Worm (Caenorhabditis elegans) whole organism, early embryonic: ENCODE measurements around the gene F13E9.9.

Experiments
- B0310.2 ChIP-seq: sonication (generic microtip); optimal IDR thresholded peaks from 2 replicates; lab custom pipeline; 2016; ENCODE audit warnings: mild to moderate bottlenecking, missing genetic modification characterization, missing compliant biosample characterization
- F13C5.2 ChIP-seq: sonication (generic microtip); optimal IDR thresholded peaks from 2 replicates; lab custom pipeline; 2017; ENCODE audit warnings: mild to moderate bottlenecking, missing genetic modification characterization, inconsistent platforms, missing compliant biosample characterization
- aly-1 ChIP-seq: sonication (generic microtip); optimal IDR thresholded peaks from 2 replicates; lab custom pipeline; 2016; ENCODE audit warnings: missing genetic modification characterization, missing compliant biosample characterization
- ama-1 ChIP-seq: fragments of 150-350 bp; optimal IDR thresholded peaks from 2 replicates; lab custom pipeline; 2014
- ceh-13 ChIP-seq: fragments of 200-800 bp; sonication (Bioruptor generic); optimal IDR thresholded peaks from 2 replicates; lab custom pipeline; 2018; ENCODE audit warnings: mild to moderate bottlenecking, missing genetic modification characterization, missing compliant biosample characterization
- ceh-36 ChIP-seq: sonication (generic microtip); optimal IDR thresholded peaks from 2 replicates; lab custom pipeline; 2016; ENCODE audit warnings: missing genetic modification characterization, inconsistent platforms, missing compliant biosample characterization
- ets-7 ChIP-seq: sonication (generic microtip); optimal IDR thresholded peaks from 2 replicates; lab custom pipeline; 2016; ENCODE audit warnings: missing genotype, missing genetic modification characterization, missing compliant biosample characterization
- flt-1 ChIP-seq: fragments of 200-800 bp; sonication (Bioruptor generic); IDR thresholded peaks from 2 replicates; pipeline ENCODE4 v1.3.6; 2022; ENCODE audit warnings: missing genetic modification characterization, missing compliant biosample characterization
- hmbx-1 ChIP-seq: sonication (generic microtip); optimal IDR thresholded peaks from 2 replicates; lab custom pipeline; 2016; ENCODE audit warnings: mild to moderate bottlenecking, missing genetic modification characterization, missing compliant biosample characterization
- hmg-4 ChIP-seq: fragments of 200-800 bp; sonication (Bioruptor generic); optimal IDR thresholded peaks from 2 replicates; lab custom pipeline; 2018; ENCODE audit warnings: mild to moderate bottlenecking, missing genetic modification characterization, missing compliant biosample characterization
- hnd-1 ChIP-seq: sonication (generic microtip); optimal IDR thresholded peaks from 2 replicates; lab custom pipeline; 2016; ENCODE audit warnings: missing genetic modification characterization, missing compliant biosample characterization
- pes-1 ChIP-seq: fragments of 200-800 bp; sonication (Bioruptor generic); IDR thresholded peaks from 2 replicates; pipeline ENCODE4 v1.3.6; 2022; ENCODE audit warnings: missing genetic modification reagents, missing genetic modification characterization, missing compliant biosample characterization
- scrt-1 ChIP-seq: fragments of 200-800 bp; sonication (Bioruptor generic); IDR thresholded peaks from 2 replicates; pipeline ENCODE4 v1.3.6; 2022; ENCODE audit warnings: missing genetic modification characterization, missing compliant biosample characterization
- sea-1 ChIP-seq: fragments of 200-800 bp; sonication (Bioruptor generic); conservative IDR thresholded peaks from 2 replicates; pipeline ENCODE4 v1.3.6; 2022; ENCODE audit warnings: missing genetic modification characterization, missing compliant biosample characterization
- tbx-11 ChIP-seq: fragments of 200-800 bp; sonication (Bioruptor generic); IDR thresholded peaks from 2 replicates; pipeline ENCODE4 v1.3.6; 2022; ENCODE audit warnings: missing genetic modification characterization, missing compliant biosample characterization
- tbx-37 ChIP-seq: fragments of 200-800 bp; sonication (Bioruptor generic); conservative IDR thresholded peaks from 2 replicates; pipeline ENCODE4 v1.3.6; 2022; ENCODE audit warnings: missing genetic modification reagents, missing genetic modification characterization, missing compliant biosample characterization
- tra-4 ChIP-seq: sonication (generic microtip); optimal IDR thresholded peaks from 2 replicates; lab custom pipeline; 2017; ENCODE audit warnings: missing genetic modification characterization, missing compliant biosample characterization

F13E9.9 gene

DNA sequence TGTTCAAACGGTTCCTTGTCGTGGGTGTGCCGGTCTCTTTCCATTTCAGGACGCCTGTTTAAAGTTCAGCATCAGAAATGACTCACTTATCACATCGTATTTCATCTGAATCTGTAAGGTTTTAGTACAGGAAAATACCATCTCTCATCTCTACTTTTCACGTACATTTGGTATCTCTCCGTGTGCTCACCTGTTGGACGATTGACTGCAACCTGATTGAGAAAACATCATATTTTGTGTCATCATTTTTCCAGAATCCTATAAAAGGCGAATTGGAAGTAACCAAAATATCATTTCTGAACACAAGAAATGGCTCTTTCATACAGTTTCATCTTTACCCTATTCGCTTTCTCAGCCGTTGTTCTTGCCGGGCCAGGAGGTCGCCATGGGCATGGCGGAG is 1.1 kb upstream of the F13E9.9 start, which contains the start of gene srlf-30:
srlf-30 (plus strand) TSS at position 301 of the 400 bp plus-strand sequence.
- TF ChIP-seq tbx-11 (GFP tag; lab: Robert Waterston, UW) (no peak), B0310.2 (tag; lab: Kevin White, UChicago) (no peak), ets-7 (tag; lab: Kevin White, UChicago) (no peak)

DNA sequence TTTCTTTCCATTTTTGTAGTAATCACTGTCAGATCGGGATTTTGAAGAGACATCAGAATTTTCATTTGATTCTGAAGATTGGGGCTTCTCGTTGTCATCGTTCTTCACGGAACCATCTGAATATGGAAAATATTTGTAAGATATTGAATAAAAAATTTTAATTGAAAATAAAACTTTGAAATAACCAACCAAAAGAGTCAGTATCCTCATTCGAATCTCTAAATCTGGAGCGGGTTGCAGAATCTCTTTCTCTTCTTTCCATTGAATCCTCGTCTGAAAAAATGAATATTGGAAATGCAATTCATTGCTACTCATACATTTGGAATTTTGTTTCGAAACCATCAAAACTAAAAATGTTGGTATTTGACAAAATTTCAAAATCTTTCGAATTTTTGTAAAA is 831 bp downstream of the F13E9.9 start:
- no peak for TF ChIP-seq tbx-37 (GFP tag; lab: Robert Waterston, UW)
- TF ChIP-seq hmg-4 (GFP tag; lab: Kevin White, UChicago): no peak
- no peak for TF ChIP-seq tra-4 (tag; lab: Kevin White, UChicago)
- TF ChIP-seq ceh-36 (tag; lab: Kevin White, UChicago): no peak

DNA sequence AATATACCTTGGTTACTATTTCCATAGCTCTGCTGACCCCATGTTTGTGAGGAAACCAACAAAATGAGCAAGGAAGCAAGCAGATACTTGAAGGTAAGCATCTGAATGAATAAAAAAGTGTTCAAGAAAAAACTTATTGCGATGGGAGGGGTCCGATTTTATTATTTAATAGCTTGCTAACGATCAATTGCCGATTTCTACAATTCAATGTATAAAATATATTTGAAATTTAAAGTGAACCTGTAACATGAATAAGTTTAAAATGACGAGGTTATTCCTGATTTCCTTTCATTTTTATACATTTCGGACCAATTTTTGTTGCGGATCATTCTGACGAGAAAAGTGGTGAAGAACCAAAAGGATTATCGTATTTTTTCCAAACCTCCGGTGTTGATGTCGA is 2.5 kb downstream of the F13E9.9 start, which contains the start of gene srlf-13:
srlf-13 (minus strand) TSS at position 101 of the 400 bp plus-strand sequence.
- no peak for TF ChIP-seq F13C5.2
- no peak for TF ChIP-seq tra-4 (tag; lab: Kevin White, UChicago)
- TF ChIP-seq flt-1 (GFP tag; lab: Robert Waterston, UW): no peak
- TF ChIP-seq ceh-13 (GFP tag; lab: Kevin White, UChicago): no peak
- no peak for TF ChIP-seq aly-1 (tag; lab: Kevin White, UChicago)
- no peak for TF ChIP-seq sea-1 (GFP tag; lab: Robert Waterston, UW)
- TF ChIP-seq hmbx-1 (tag; lab: Kevin White, UChicago): no peak
- TF ChIP-seq tbx-37 (GFP tag; lab: Robert Waterston, UW): no peak
- TF ChIP-seq ceh-36 (tag; lab: Kevin White, UChicago): no peak
- no peak for TF ChIP-seq tbx-11 (GFP tag; lab: Robert Waterston, UW)

DNA sequence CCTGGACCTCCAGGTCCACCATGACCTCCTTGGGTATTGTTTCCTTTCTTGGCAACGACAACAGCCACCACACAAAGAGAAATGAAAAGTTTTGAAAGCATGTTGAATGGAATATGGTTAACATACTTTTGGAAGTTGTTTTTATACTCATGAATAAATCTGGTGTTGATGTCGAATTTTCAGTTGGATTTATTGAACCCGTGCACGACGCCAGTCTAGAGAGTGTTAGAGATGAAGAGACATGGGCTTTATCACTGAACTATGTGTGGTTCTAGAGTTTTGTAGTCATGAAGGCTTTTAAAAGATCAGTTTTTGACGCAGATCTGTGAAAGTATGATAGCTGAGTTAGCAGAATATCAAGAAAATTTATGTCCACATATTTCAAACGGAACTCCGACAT is 4.7 kb downstream of the F13E9.9 start, which contains the start of gene srlf-14:
srlf-14 (minus strand) TSS at position 101 of the 400 bp plus-strand sequence.
- TF ChIP-seq ceh-36 (tag; lab: Kevin White, UChicago) (no peak), tbx-11 (GFP tag; lab: Robert Waterston, UW) (no peak), F13C5.2 (no peak), hnd-1 (tag; lab: Kevin White, UChicago) (no peak), sea-1 (GFP tag; lab: Robert Waterston, UW) (no peak), hmg-4 (GFP tag; lab: Kevin White, UChicago) (no peak), flt-1 (GFP tag; lab: Robert Waterston, UW) (no peak), ets-7 (tag; lab: Kevin White, UChicago) (no peak), B0310.2 (tag; lab: Kevin White, UChicago) (no peak), ceh-13 (GFP tag; lab: Kevin White, UChicago) (no peak), pes-1 (GFP tag; lab: Robert Waterston, UW) (no peak), aly-1 (tag; lab: Kevin White, UChicago) (no peak), ama-1 (lab: Kevin White, UChicago) (no peak), hmbx-1 (tag; lab: Kevin White, UChicago) (no peak), tra-4 (tag; lab: Kevin White, UChicago) (no peak), scrt-1 (GFP tag; lab: Robert Waterston, UW) (no peak), tbx-37 (GFP tag; lab: Robert Waterston, UW) (no peak)

DNA sequence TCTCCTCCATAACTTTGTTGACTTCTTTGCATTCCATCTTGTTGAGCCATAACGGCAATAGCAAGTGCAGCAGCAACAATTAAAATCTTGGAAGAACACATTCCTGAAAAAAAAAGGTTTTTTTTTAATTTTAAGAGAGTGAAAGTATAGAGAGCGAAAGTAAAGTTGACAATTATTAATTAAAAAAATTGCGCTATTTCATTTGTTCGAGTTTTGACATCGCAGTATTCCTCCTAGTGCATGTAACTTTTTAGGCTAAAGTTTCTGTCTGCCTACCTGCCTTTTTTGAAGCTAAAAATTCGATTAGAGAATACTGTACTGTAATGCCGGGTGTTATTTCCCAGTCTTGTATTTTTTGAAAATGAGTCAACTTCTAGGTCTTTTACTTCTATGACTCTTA is 7.0 kb downstream of the F13E9.9 start, which contains the start of gene srlf-12:
srlf-12 (minus strand) TSS at position 101 of the 400 bp plus-strand sequence.
- TF ChIP-seq hnd-1 (tag; lab: Kevin White, UChicago) (no peak), hmg-4 (GFP tag; lab: Kevin White, UChicago) (no peak), tbx-11 (GFP tag; lab: Robert Waterston, UW) (no peak), tbx-37 (GFP tag; lab: Robert Waterston, UW) (no peak), ceh-13 (GFP tag; lab: Kevin White, UChicago) (no peak), sea-1 (GFP tag; lab: Robert Waterston, UW) (no peak), F13C5.2 (no peak), aly-1 (tag; lab: Kevin White, UChicago) (no peak), flt-1 (GFP tag; lab: Robert Waterston, UW) (no peak), ama-1 (lab: Kevin White, UChicago) (no peak), ceh-36 (tag; lab: Kevin White, UChicago) (no peak)

DNA sequence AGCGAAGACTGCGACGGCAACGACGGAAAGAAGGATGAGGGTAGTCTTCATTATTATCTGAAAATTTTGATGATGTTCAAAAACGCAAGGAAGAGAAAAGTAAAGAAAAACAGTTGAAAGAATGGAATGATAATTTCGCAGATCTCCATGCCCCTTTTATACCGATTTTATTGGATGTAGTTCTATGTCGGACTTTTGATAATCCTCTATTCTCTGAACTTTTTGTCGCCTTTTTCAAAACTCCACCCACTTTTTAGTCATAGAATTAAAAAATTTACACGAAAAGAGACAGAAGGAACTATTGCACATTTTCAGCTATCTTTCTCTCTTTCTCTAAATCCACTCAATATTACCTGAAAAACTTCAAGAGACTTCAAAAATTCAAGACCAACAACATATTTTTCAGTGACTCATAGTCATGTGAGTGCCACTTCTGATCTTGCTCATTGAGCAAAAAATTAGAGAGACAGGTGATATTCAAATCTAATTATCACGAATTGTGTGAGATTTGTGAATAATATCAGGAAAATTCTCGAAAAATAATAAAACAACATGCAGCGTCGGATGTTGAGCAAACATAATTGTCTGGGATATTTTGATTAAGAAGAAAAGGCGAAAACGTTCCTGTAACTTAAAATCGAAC is 9.1 kb downstream of the F13E9.9 start, which contains the start of gene F13E9.15:
F13E9.15 (minus strand) TSS at position 51 of the 643 bp plus-strand sequence.
- no peak for TF ChIP-seq hnd-1 (tag; lab: Kevin White, UChicago)

DNA sequence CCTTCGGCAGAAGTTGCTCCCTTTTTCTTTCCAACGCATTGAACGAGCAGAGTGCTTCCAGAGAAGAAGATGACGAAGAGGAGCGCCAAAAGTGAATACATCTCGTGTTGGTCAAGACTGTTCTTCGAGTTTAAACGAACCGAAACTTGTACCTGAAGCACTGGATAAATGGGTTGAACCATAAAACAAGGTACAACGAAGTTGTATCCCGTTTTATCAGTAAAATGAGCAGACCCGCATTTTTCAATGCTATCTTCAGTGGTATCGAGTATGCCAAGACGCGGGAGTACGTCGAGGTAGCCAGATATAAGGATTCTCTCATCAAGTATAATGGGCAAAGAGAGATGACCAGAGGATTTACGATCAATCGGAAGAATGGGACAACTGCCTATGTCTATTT is 11.7 kb downstream of the F13E9.9 start, which contains the start of gene F13E9.16:
F13E9.16 (minus strand) TSS at position 101 of the 400 bp plus-strand sequence.
- no peak for TF ChIP-seq pes-1 (GFP tag; lab: Robert Waterston, UW)
- TF ChIP-seq ceh-36 (tag; lab: Kevin White, UChicago): no peak

DNA sequence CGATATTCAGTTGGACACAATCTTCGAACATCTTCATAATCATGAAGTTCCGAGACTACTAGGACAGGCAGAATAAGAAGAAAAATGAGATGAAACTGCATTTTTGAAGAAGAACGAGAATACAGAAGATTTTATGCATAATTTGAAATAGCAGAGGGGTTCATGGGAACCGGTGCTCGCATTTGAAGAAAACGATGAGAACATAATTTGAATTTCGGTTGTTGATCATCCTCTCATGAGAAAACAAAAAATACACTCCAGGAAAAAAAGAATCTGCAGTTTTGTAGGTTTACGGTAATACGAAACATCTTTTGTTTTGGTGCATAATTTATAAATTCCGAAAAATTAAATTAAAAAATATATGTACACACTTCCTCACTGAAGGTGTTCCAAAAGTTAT is 13.1 kb downstream of the F13E9.9 start, which contains the start of gene srlf-11:
srlf-11 (minus strand) TSS at position 101 of the 400 bp plus-strand sequence.
- TF ChIP-seq F13C5.2 (no peak), flt-1 (GFP tag; lab: Robert Waterston, UW) (no peak), sea-1 (GFP tag; lab: Robert Waterston, UW) (no peak), scrt-1 (GFP tag; lab: Robert Waterston, UW) (no peak), tra-4 (tag; lab: Kevin White, UChicago) (no peak), tbx-11 (GFP tag; lab: Robert Waterston, UW) (no peak), pes-1 (GFP tag; lab: Robert Waterston, UW) (no peak), hmg-4 (GFP tag; lab: Kevin White, UChicago) (no peak), ceh-13 (GFP tag; lab: Kevin White, UChicago) (no peak)
